Fruit fly (Drosophila melanogaster) whole organism, embryonic: ENCODE measurements around the gene CG46396.

ENCODE experiments used
- Bgb ChIP-seq: fragments of 200-800 bp; sonication (Bioruptor generic); IDR thresholded peaks from 2 replicates; pipeline ENCODE4 v1.3.6; 2022; ENCODE audit warnings: missing biosample characterization, missing genetic modification characterization; ENCODE audit not compliant: partially characterized antibody
- CG14014 ChIP-seq: fragments of 200-800 bp; sonication (Bioruptor generic); IDR thresholded peaks from 2 replicates; pipeline ENCODE4 v1.3.6; 2022; ENCODE audit warnings: missing biosample characterization, missing genetic modification characterization
- CG14860 ChIP-seq: fragments of 200-800 bp; sonication (Bioruptor generic); IDR thresholded peaks from 3 replicates; pipeline ENCODE4 v1.3.6; 2022; ENCODE audit warnings: missing biosample characterization, missing genetic modification characterization; ENCODE audit not compliant: partially characterized antibody
- CG15269 ChIP-seq: fragments of 200-800 bp; sonication (Bioruptor generic); optimal IDR thresholded peaks from 2 replicates; lab custom pipeline; 2018; ENCODE audit warnings: missing biosample characterization, mild to moderate bottlenecking, missing genetic modification characterization, moderate library complexity
- CG15514 ChIP-seq: fragments of 200-800 bp; sonication (Bioruptor generic); optimal IDR thresholded peaks from 3 replicates; lab custom pipeline; 2017; ENCODE audit warnings: missing biosample characterization, missing genetic modification characterization, mild to moderate bottlenecking, moderate library complexity, missing genetic modification reagents
- CG16779 ChIP-seq: fragments of 200-800 bp; sonication (Bioruptor generic); IDR thresholded peaks from 2 replicates; pipeline ENCODE4 v1.3.6; 2022; ENCODE audit warnings: missing biosample characterization, missing genetic modification characterization
- CG17361 ChIP-seq: fragments of 200-800 bp; sonication (Bioruptor generic); IDR thresholded peaks from 3 replicates; pipeline ENCODE4 v1.3.6; 2022; ENCODE audit warnings: missing biosample characterization, missing genetic modification characterization
- CG3065 ChIP-seq: fragments of 200-800 bp; sonication (Bioruptor generic); optimal IDR thresholded peaks from 2 replicates; lab custom pipeline; 2016; ENCODE audit warnings: missing biosample characterization, missing genetic modification characterization
- CG31224 ChIP-seq: fragments of 200-800 bp; sonication (Bioruptor generic); IDR thresholded peaks from 2 replicates; pipeline ENCODE4 v1.3.6; 2022; ENCODE audit warnings: missing biosample characterization, missing genetic modification characterization
- CG3995 ChIP-seq: fragments of 200-800 bp; sonication (Bioruptor generic); optimal IDR thresholded peaks from 3 replicates; lab custom pipeline; 2016; ENCODE audit warnings: missing biosample characterization, missing genetic modification characterization
- CG42726 ChIP-seq: fragments of 200-800 bp; sonication (Bioruptor generic); IDR thresholded peaks from 2 replicates; pipeline ENCODE4 v1.3.6; 2022; ENCODE audit warnings: missing biosample characterization, missing genetic modification characterization; ENCODE audit not compliant: partially characterized antibody
- CG6254 ChIP-seq: fragments of 200-800 bp; sonication (Bioruptor generic); optimal IDR thresholded peaks from 3 replicates; lab custom pipeline; 2017; ENCODE audit warnings: mild to moderate bottlenecking, missing biosample characterization, missing genetic modification reagents, missing genetic modification characterization
- CG7963 ChIP-seq: fragments of 200-800 bp; sonication (Bioruptor generic); IDR thresholded peaks from 3 replicates; pipeline ENCODE4 v1.3.6; 2022; ENCODE audit warnings: missing biosample characterization, missing genetic modification characterization; ENCODE audit not compliant: partially characterized antibody
- CHES-1-like ChIP-seq: fragments of 200-800 bp; sonication (Bioruptor generic); optimal IDR thresholded peaks from 2 replicates; lab custom pipeline; 2016; ENCODE audit warnings: missing biosample characterization, missing genetic modification characterization
- Camta ChIP-seq: fragments of 200-800 bp; sonication (Bioruptor generic); optimal IDR thresholded peaks from 2 replicates; lab custom pipeline; 2016; ENCODE audit warnings: missing biosample characterization, missing genetic modification characterization
- Chrac-16 ChIP-seq: fragments of 200-800 bp; sonication (Bioruptor generic); optimal IDR thresholded peaks from 3 replicates; lab custom pipeline; 2016; ENCODE audit warnings: missing biosample characterization, missing genetic modification characterization
- D19B ChIP-seq: fragments of 200-800 bp; sonication (Bioruptor generic); optimal IDR thresholded peaks from 2 replicates; lab custom pipeline; 2017; ENCODE audit warnings: missing biosample characterization, mild to moderate bottlenecking, missing genetic modification characterization
- Dp ChIP-seq: fragments of 200-800 bp; sonication (Bioruptor generic); optimal IDR thresholded peaks from 2 replicates; lab custom pipeline; 2018; ENCODE audit warnings: missing biosample characterization, mild to moderate bottlenecking, missing genetic modification characterization, moderate library complexity
- Dref ChIP-seq: fragments of 200-800 bp; sonication (Bioruptor generic); IDR thresholded peaks from 2 replicates; pipeline ENCODE4 v1.3.6; 2022; ENCODE audit warnings: missing biosample characterization, missing genetic modification characterization
- E2f1 ChIP-seq: fragments of 200-800 bp; sonication (Bioruptor generic); IDR thresholded peaks from 2 replicates; pipeline ENCODE4 v1.3.6; 2022; ENCODE audit warnings: missing biosample characterization, missing genetic modification characterization
- HLH4C ChIP-seq: fragments of 200-800 bp; sonication (Bioruptor generic); IDR thresholded peaks from 3 replicates; pipeline ENCODE4 v1.3.6; 2022; ENCODE audit warnings: missing biosample characterization, missing genetic modification characterization; ENCODE audit not compliant: partially characterized antibody
- HmgZ ChIP-seq: fragments of 200-800 bp; sonication (Bioruptor generic); optimal IDR thresholded peaks from 2 replicates; lab custom pipeline; 2018; ENCODE audit warnings: missing biosample characterization, mild to moderate bottlenecking, missing genetic modification characterization
- Lhr ChIP-seq: fragments of 200-800 bp; sonication (Bioruptor generic); optimal IDR thresholded peaks from 3 replicates; lab custom pipeline; 2017; ENCODE audit warnings: mild to moderate bottlenecking, missing biosample characterization, missing genetic modification reagents, missing genetic modification characterization
- Med ChIP-seq: fragments of 200-800 bp; sonication (Bioruptor generic); peaks from one replicate; lab custom pipeline; 2016; ENCODE audit warnings: missing biosample characterization, missing genetic modification characterization, mild to moderate bottlenecking, inconsistent platforms, moderate library complexity
- Meics ChIP-seq: fragments of 200-800 bp; sonication (Bioruptor generic); optimal IDR thresholded peaks from 2 replicates; lab custom pipeline; 2017; ENCODE audit warnings: missing biosample characterization, mild to moderate bottlenecking, missing genetic modification characterization
- Nf-YC ChIP-seq: fragments of 200-800 bp; optimal IDR thresholded peaks from 3 replicates; lab custom pipeline; 2019; ENCODE audit warnings: missing biosample characterization, mild to moderate bottlenecking, missing genetic modification characterization, moderate library complexity
- Poxn ChIP-seq: fragments of 200-800 bp; sonication (Bioruptor generic); IDR thresholded peaks from 2 replicates; pipeline ENCODE4 v1.3.6; 2022; ENCODE audit warnings: missing biosample characterization, missing genetic modification characterization
- Ravus ChIP-seq: fragments of 200-800 bp; sonication (Bioruptor generic); IDR thresholded peaks from 2 replicates; pipeline ENCODE4 v1.3.6; 2022; ENCODE audit warnings: missing biosample characterization, missing genetic modification characterization
- ab ChIP-seq: fragments of 200-800 bp; sonication (Bioruptor generic); optimal IDR thresholded peaks from 2 replicates; lab custom pipeline; 2016; ENCODE audit warnings: missing biosample characterization, missing genetic modification characterization
- ara ChIP-seq: fragments of 200-800 bp; sonication (Bioruptor generic); IDR thresholded peaks from 2 replicates; pipeline ENCODE4 v1.3.6; 2022; ENCODE audit warnings: missing biosample characterization, missing genetic modification characterization
- cad ChIP-seq: fragments of >200 bp; optimal IDR thresholded peaks from 2 replicates; lab custom pipeline; 2017; ENCODE audit warnings: missing biosample characterization, missing genetic modification characterization
- cas ChIP-seq: fragments of 200-800 bp; sonication (Bioruptor generic); IDR thresholded peaks from 2 replicates; pipeline ENCODE4 v1.3.6; 2022; ENCODE audit warnings: missing biosample characterization, missing genetic modification characterization
- en ChIP-seq: fragments of 200-800 bp; sonication (Bioruptor generic); optimal IDR thresholded peaks from 2 replicates; lab custom pipeline; 2016; ENCODE audit warnings: missing biosample characterization, missing genetic modification characterization
- gce ChIP-seq: fragments of 200-800 bp; sonication (Bioruptor generic); IDR thresholded peaks from 3 replicates; pipeline ENCODE4 v1.3.6; 2022; ENCODE audit warnings: missing biosample characterization, missing genetic modification characterization
- grn ChIP-seq: fragments of 200-800 bp; sonication (Bioruptor generic); optimal IDR thresholded peaks from 3 replicates; lab custom pipeline; 2017; ENCODE audit warnings: missing biosample characterization, missing genetic modification characterization
- inv ChIP-seq: fragments of 200-800 bp; sonication (Bioruptor generic); IDR thresholded peaks from 2 replicates; pipeline ENCODE4 v1.3.6; 2022; ENCODE audit warnings: missing biosample characterization, missing genetic modification characterization; ENCODE audit not compliant: partially characterized antibody
- knrl ChIP-seq: fragments of 200-800 bp; sonication (Bioruptor generic); IDR thresholded peaks from 3 replicates; pipeline ENCODE4 v1.3.6; 2022; ENCODE audit warnings: missing biosample characterization, missing genetic modification characterization; ENCODE audit not compliant: partially characterized antibody
- luna ChIP-seq: fragments of 200-800 bp; sonication (Bioruptor generic); optimal IDR thresholded peaks from 2 replicates; lab custom pipeline; 2016; ENCODE audit warnings: missing biosample characterization, missing genetic modification characterization
- mam ChIP-seq: fragments of 200-800 bp; sonication (Bioruptor generic); optimal IDR thresholded peaks from 3 replicates; lab custom pipeline; 2016; ENCODE audit warnings: missing biosample characterization, missing genetic modification characterization
- pb ChIP-seq: fragments of 200-800 bp; sonication (Bioruptor generic); optimal IDR thresholded peaks from 3 replicates; lab custom pipeline; 2016; ENCODE audit warnings: missing biosample characterization, missing genetic modification characterization
- pnt ChIP-seq: fragments of 200-800 bp; sonication (Bioruptor generic); optimal IDR thresholded peaks from 3 replicates; lab custom pipeline; 2016; ENCODE audit warnings: missing biosample characterization, missing genetic modification characterization
- sens-2 ChIP-seq: fragments of 200-800 bp; sonication (Bioruptor generic); IDR thresholded peaks from 2 replicates; pipeline ENCODE4 v1.3.6; 2022; ENCODE audit warnings: missing biosample characterization, missing genetic modification characterization
- sim ChIP-seq: fragments of 200-800 bp; sonication (Bioruptor generic); IDR thresholded peaks from 2 replicates; pipeline ENCODE4 v1.3.6; 2022; ENCODE audit warnings: missing biosample characterization, missing genetic modification characterization
- sisA ChIP-seq: fragments of 200-800 bp; sonication (Bioruptor generic); IDR thresholded peaks from 2 replicates; pipeline ENCODE4 v1.3.6; 2022; ENCODE audit warnings: missing biosample characterization, missing genetic modification characterization
- slbo ChIP-seq: fragments of 200-800 bp; sonication (Bioruptor generic); IDR thresholded peaks from 2 replicates; pipeline ENCODE4 v1.3.6; 2022; ENCODE audit warnings: missing biosample characterization, missing genetic modification characterization
- tll ChIP-seq, 2 experiments: fragments of 200-800 bp in 1 of 2; fragments of >200 bp in 1 of 2; sonication (Bioruptor generic) in 1 of 2; optimal IDR thresholded peaks; 2 replicates each; lab custom pipeline; 2017 to 2019; ENCODE audit warnings: missing biosample characterization in 2 of 2, missing genetic modification characterization in 2 of 2, mild to moderate bottlenecking in 1 of 2, moderate library complexity in 1 of 2
- unc-4 ChIP-seq: fragments of 200-800 bp; sonication (Bioruptor generic); IDR thresholded peaks from 2 replicates; pipeline ENCODE4 v1.3.6; 2022; ENCODE audit warnings: missing biosample characterization, missing genetic modification characterization; ENCODE audit not compliant: partially characterized antibody
- vfl ChIP-seq: fragments of 200-800 bp; sonication (Bioruptor generic); optimal IDR thresholded peaks from 2 replicates; lab custom pipeline; 2016; ENCODE audit warnings: missing biosample characterization, missing genetic modification characterization
- wdn ChIP-seq: fragments of 200-800 bp; sonication (Bioruptor generic); IDR thresholded peaks from 2 replicates; pipeline ENCODE4 v1.3.6; 2022; ENCODE audit warnings: missing biosample characterization, missing genetic modification characterization
- z ChIP-seq: fragments of 200-800 bp; sonication (Bioruptor generic); IDR thresholded peaks from 3 replicates; pipeline ENCODE4 v1.3.6; 2022; ENCODE audit warnings: missing biosample characterization, missing genetic modification characterization
- zen2 ChIP-seq: fragments of 200-800 bp; sonication (Bioruptor generic); IDR thresholded peaks from 3 replicates; pipeline ENCODE4 v1.3.6; 2022; ENCODE audit warnings: missing biosample characterization, missing genetic modification characterization; ENCODE audit not compliant: partially characterized antibody

Gene CG46396

dm6 chr3R:6345814-6346213 is 42.0 kb downstream of the CG46396 start, which contains the start of the genes SmD2 and CG18048 (continued):
- no peak for TF ChIP-seq CG14014
- no peak for TF ChIP-seq sens-2 (GFP tag; lab: Robert Waterston, UW)
- TF ChIP-seq CHES-1-like (GFP tag; lab: Kevin White, UChicago), result peak; percentile 6
- no peak for TF ChIP-seq ab (GFP tag; lab: Kevin White, UChicago)
- peak in 1 of 2 experiments; percentile 27 for TF ChIP-seq tll (GFP tag; optimal IDR thresholded peaks at IDR 0.05; lab: Kevin White, UChicago)
- TF ChIP-seq HmgZ (tag; lab: Kevin White, UChicago), result peak; percentile 52
- TF ChIP-seq vfl (GFP tag; lab: Kevin White, UChicago), result no peak
- TF ChIP-seq Ravus, result no peak
- TF ChIP-seq CG15269, result no peak
- TF ChIP-seq pnt (GFP tag; lab: Kevin White, UChicago), result no peak
- TF ChIP-seq Poxn (GFP tag; lab: Robert Waterston, UW), result no peak
- TF ChIP-seq CG3065 (GFP tag; lab: Kevin White, UChicago), result no peak
- no peak for TF ChIP-seq grn (GFP tag; lab: Kevin White, UChicago)
- peak; percentile 70 for TF ChIP-seq CG3995 (GFP tag; lab: Kevin White, UChicago)
- TF ChIP-seq CG17361 (GFP tag; lab: Robert Waterston, UW), result peak; percentile 57; the same call in 1 of the 3 replicates
- peak; percentile 31 for TF ChIP-seq Dref (GFP tag; lab: Robert Waterston, UW)
- TF ChIP-seq Camta (GFP tag; lab: Kevin White, UChicago), result no peak
- no peak for TF ChIP-seq luna (GFP tag; lab: Kevin White, UChicago)
- TF ChIP-seq CG42726 (GFP tag; lab: Robert Waterston, UW), result peak; percentile 39; the same call in 1 of the 2 replicates
- no peak for TF ChIP-seq mam
- TF ChIP-seq pb, result no peak
- TF ChIP-seq gce (GFP tag; lab: Robert Waterston, UW), result no peak
- no peak for TF ChIP-seq wdn (GFP tag; lab: Robert Waterston, UW)
- no peak for TF ChIP-seq sim (GFP tag; lab: Robert Waterston, UW)
- TF ChIP-seq E2f1 (GFP tag; lab: Robert Waterston, UW), result no peak
- TF ChIP-seq D19B (GFP tag; lab: Kevin White, UChicago), result no peak
- no peak; the same call in 2 of the 3 replicates for TF ChIP-seq zen2 (GFP tag; lab: Robert Waterston, UW)
- TF ChIP-seq inv (GFP tag; lab: Robert Waterston, UW), result peak; percentile 75
- TF ChIP-seq sisA (GFP tag; lab: Robert Waterston, UW), result no peak
- peak; percentile 71 for TF ChIP-seq Bgb (GFP tag; lab: Robert Waterston, UW)
- no peak for TF ChIP-seq en (GFP tag; lab: Kevin White, UChicago)
- peak; percentile 43 for TF ChIP-seq CG6254 (GFP tag; lab: Kevin White, UChicago)
- peak; percentile 5 for TF ChIP-seq Chrac-16 (GFP tag; lab: Kevin White, UChicago)
- TF ChIP-seq CG14860, result 0 out of 3 replicates have a peak, but pooled peaks have one; percentile 52
- no peak for TF ChIP-seq ara (GFP tag; lab: Robert Waterston, UW)
- no peak for TF ChIP-seq CG7963 (GFP tag; lab: Robert Waterston, UW)
- TF ChIP-seq cas (GFP tag; lab: Robert Waterston, UW), result no peak
- peak; percentile 76 for TF ChIP-seq CG15514
- no peak for TF ChIP-seq CG31224 (GFP tag; lab: Robert Waterston, UW)
- 0 out of 2 replicates have a peak, but pooled peaks have one; percentile 6 for TF ChIP-seq slbo (GFP tag; lab: Robert Waterston, UW)
- TF ChIP-seq HLH4C, result peak; percentile 72
- TF ChIP-seq Nf-YC (tag; lab: Kevin White, UChicago), result peak; percentile 18
- peak; percentile 87 for TF ChIP-seq knrl
- TF ChIP-seq unc-4, result peak; percentile 79
- TF ChIP-seq Lhr (GFP tag; lab: Kevin White, UChicago), result peak; percentile 57
- TF ChIP-seq Meics (GFP tag; lab: Kevin White, UChicago), result peak; percentile 13
- TF ChIP-seq CG16779 (GFP tag; lab: Robert Waterston, UW), result no peak
- TF ChIP-seq Med (GFP tag; lab: Kevin White, UChicago), result peak; percentile 10
- no peak for TF ChIP-seq cad (GFP tag; lab: Kevin White, UChicago)
- TF ChIP-seq Dp (GFP tag; lab: Kevin White, UChicago), result peak; percentile 56
- no peak for TF ChIP-seq z (GFP tag; lab: Robert Waterston, UW)
